Fruit fly (Drosophila melanogaster): Measurements from ENCODE around the gene Srp54.

The Srp54 gene

DNA sequence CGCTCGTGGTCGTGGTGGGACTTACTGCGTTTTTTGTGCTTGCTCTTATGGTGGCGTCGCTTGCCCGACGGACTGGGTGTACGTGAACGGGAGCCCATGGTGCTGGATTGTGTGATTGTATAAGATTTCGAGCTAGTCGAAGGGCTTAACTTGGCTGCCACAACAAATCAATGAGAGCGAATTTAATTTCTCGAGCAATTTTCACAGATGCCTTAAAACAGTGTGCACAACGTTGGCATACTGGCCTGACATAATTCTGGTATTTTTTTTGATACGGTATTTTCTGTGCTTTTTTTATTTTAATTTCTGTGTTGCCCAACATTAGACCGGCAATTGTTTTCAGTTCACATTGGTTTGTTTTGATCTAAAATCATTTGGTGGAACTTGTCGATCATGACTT, 25.2 kb downstream of the Srp54 start, which contains the start of gene Arglu1 (continued):
- TF ChIP-seq az2 (GFP tag; optimal IDR thresholded peaks at IDR 0.05): no peak
- TF ChIP-seq CG34376 (GFP tag; optimal IDR thresholded peaks at IDR 0.05): no peak
- TF ChIP-seq crp (GFP tag; optimal IDR thresholded peaks at IDR 0.05): peak in 1 of 2 experiments; percentile 41
- TF ChIP-seq nau (GFP tag; optimal IDR thresholded peaks at IDR 0.05): no peak
- TF ChIP-seq Hmr (GFP tag; optimal IDR thresholded peaks at IDR 0.05): no peak
- no peak for TF ChIP-seq tna (GFP tag; IDR thresholded peaks at IDR 0.05; ENCODE audit: partially characterized antibody)
- no peak for TF ChIP-seq CG7928 (GFP tag; optimal IDR thresholded peaks at IDR 0.05)
- peak; percentile 37 for TF ChIP-seq Ets97D (GFP tag; optimal IDR thresholded peaks at IDR 0.05)
- TF ChIP-seq CG32772 (GFP tag; IDR thresholded peaks at IDR 0.05): peak; percentile 77
- TF ChIP-seq Xrp1 (GFP tag; IDR thresholded peaks at IDR 0.05): 0 out of 2 replicates have a peak, but pooled peaks have one; percentile 15
- TF ChIP-seq CG7963 (GFP tag; IDR thresholded peaks at IDR 0.05; ENCODE audit: partially characterized antibody): no peak
- no peak for TF ChIP-seq ci (GFP tag; IDR thresholded peaks at IDR 0.05)
- TF ChIP-seq NFAT (GFP tag; IDR thresholded peaks at IDR 0.05): peak; percentile 34; the same call in 1 of the 2 replicates
- TF ChIP-seq cas (GFP tag; IDR thresholded peaks at IDR 0.05): no peak
- no peak for TF ChIP-seq Hr3 (GFP tag; optimal IDR thresholded peaks at IDR 0.05)
- no peak for TF ChIP-seq grn (GFP tag; optimal IDR thresholded peaks at IDR 0.05)
- no peak for TF ChIP-seq CG15696 (tag; optimal IDR thresholded peaks at IDR 0.05)
- TF ChIP-seq her (GFP tag; optimal IDR thresholded peaks at IDR 0.05): no peak
- no peak for TF ChIP-seq jigr1 (GFP tag; IDR thresholded peaks at IDR 0.05)
- no peak for TF ChIP-seq rib (GFP tag; IDR thresholded peaks at IDR 0.05)
- no peak for TF ChIP-seq Hmx (GFP tag; optimal IDR thresholded peaks at IDR 0.05)
- peak; percentile 69 for TF ChIP-seq CG9932 (GFP tag; IDR thresholded peaks at IDR 0.05)
- no peak for TF ChIP-seq CG2202 (tag; optimal IDR thresholded peaks at IDR 0.05)
- TF ChIP-seq CG4617 (GFP tag; optimal IDR thresholded peaks at IDR 0.05; ENCODE audit: borderline replicate concordance): peak; percentile 87
- TF ChIP-seq Deaf1 (tag; optimal IDR thresholded peaks at IDR 0.05): no peak
- TF ChIP-seq Sry-δ (GFP tag; optimal IDR thresholded peaks at IDR 0.05): peak; percentile 2
- TF ChIP-seq scrt (GFP tag; optimal IDR thresholded peaks at IDR 0.05): no peak
- TF ChIP-seq Ssrp (tag; optimal IDR thresholded peaks at IDR 0.05): no peak
- TF ChIP-seq tll (GFP tag; optimal IDR thresholded peaks at IDR 0.05): no peak
- peak; percentile 14 for TF ChIP-seq CG18011 (GFP tag; optimal IDR thresholded peaks at IDR 0.05)
- no peak for TF ChIP-seq Mrtf (GFP tag; IDR thresholded peaks at IDR 0.05)
- peak; percentile 39 for TF ChIP-seq CHES-1-like (GFP tag; optimal IDR thresholded peaks at IDR 0.05)
- peak; percentile 33 for TF ChIP-seq lab (GFP tag; optimal IDR thresholded peaks at IDR 0.05)
- peak; percentile 64; the same call in 1 of the 3 replicates for TF ChIP-seq CG34422 (GFP tag; IDR thresholded peaks at IDR 0.05)
- no peak for TF ChIP-seq HLH54F (GFP tag; optimal IDR thresholded peaks at IDR 0.05)
- TF ChIP-seq row (GFP tag; IDR thresholded peaks at IDR 0.05): 0 out of 3 replicates have a peak, but pooled peaks have one; percentile 25
- no peak for TF ChIP-seq CG11560 (tag; IDR thresholded peaks at IDR 0.05)
- no peak for TF ChIP-seq CG14050 (GFP tag; IDR thresholded peaks at IDR 0.05)
- TF ChIP-seq CG2129 (GFP tag; IDR thresholded peaks at IDR 0.05; ENCODE audit: partially characterized antibody): no peak
- no peak for TF ChIP-seq Atf6 (GFP tag; IDR thresholded peaks at IDR 0.05)
- TF ChIP-seq MTF-1 (GFP tag; optimal IDR thresholded peaks at IDR 0.05; ENCODE audit: borderline replicate concordance): no peak
- TF ChIP-seq Bgb (GFP tag; IDR thresholded peaks at IDR 0.05; ENCODE audit: partially characterized antibody): no peak
- no peak for TF ChIP-seq ac (GFP tag; optimal IDR thresholded peaks at IDR 0.05)
- TF ChIP-seq hth (optimal IDR thresholded peaks at IDR 0.05): no peak
- no peak for TF ChIP-seq GATAe (GFP tag; conservative IDR thresholded peaks at IDR 0.05)
- TF ChIP-seq BEAF-32 (GFP tag; optimal IDR thresholded peaks at IDR 0.05): peak; percentile 6
- peak; percentile 39; the same call in 1 of the 2 replicates for TF ChIP-seq CG11247 (GFP tag; IDR thresholded peaks at IDR 0.05)
- TF ChIP-seq Atf3 (GFP tag; optimal IDR thresholded peaks at IDR 0.05): no peak
- peak; percentile 26 for TF ChIP-seq jumu (GFP tag; optimal IDR thresholded peaks at IDR 0.05)
- TF ChIP-seq Dad (GFP tag; optimal IDR thresholded peaks at IDR 0.05): peak; percentile 5
- peak; percentile 88 for TF ChIP-seq Med (GFP tag)

All from whole organism, embryonic.